Fruit fly (Drosophila melanogaster): ENCODE results near the gene CG31156.

DNA sequence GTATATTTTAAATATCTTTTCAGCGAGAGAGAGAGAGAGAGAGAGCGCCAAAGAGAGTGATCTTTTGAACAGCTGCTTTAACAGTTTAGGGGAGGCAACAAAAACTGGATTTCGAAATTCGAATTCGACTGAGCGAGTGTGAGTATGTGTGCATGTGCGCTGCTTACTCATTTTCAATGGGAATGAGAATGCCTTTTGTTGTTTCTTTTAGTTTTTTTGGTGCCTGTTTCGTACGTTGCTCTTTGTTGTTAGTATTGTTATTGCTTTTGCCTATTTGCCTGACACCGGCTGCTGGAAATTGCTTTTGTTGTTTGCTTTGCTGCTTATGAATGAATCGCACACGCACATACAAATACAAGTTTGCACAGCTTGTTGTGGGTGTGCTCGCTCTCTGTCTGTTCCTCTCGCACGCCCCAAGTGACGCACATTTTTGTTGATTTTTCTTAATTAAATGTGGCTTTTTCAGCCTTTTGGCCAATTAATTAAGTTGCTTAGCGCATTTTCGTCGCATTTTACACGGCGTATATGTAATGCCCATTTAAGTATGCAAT is 13.5 kb upstream of the CG31156 start:
- TF ChIP-seq h (GFP tag; optimal IDR thresholded peaks at IDR 0.05) (peak; percentile 81), Abd-B (GFP tag; optimal IDR thresholded peaks at IDR 0.05) (no peak), br (GFP tag; optimal IDR thresholded peaks at IDR 0.05) (peak; percentile 80), Dif (GFP tag; optimal IDR thresholded peaks at IDR 0.05; ENCODE audit: partially characterized antibody) (no peak), lola (GFP tag; optimal IDR thresholded peaks at IDR 0.05) (no peak), psq (GFP tag; optimal IDR thresholded peaks at IDR 0.05) (peak; percentile 71), sv (GFP tag; optimal IDR thresholded peaks at IDR 0.05) (no peak), Myc (optimal IDR thresholded peaks at IDR 0.05) (no peak), CrebA (GFP tag; optimal IDR thresholded peaks at IDR 0.05; ENCODE audit: borderline replicate concordance) (peak; percentile 83)
